Fruit fly (Drosophila melanogaster) whole organism, adult: Measurements from ENCODE around the gene tsh.

Experiments used
- CG14711 ChIP-seq: fragments of 200-800 bp; sonication (Bioruptor generic); optimal IDR thresholded peaks from 2 replicates; lab custom pipeline; 2018; ENCODE audit warnings: missing biosample characterization, mild to moderate bottlenecking, missing genetic modification characterization, moderate library complexity
- CG7101 ChIP-seq: fragments of 200-800 bp; sonication (Bioruptor generic); optimal IDR thresholded peaks from 2 replicates; lab custom pipeline; 2018; ENCODE audit warnings: missing biosample characterization, mild to moderate bottlenecking, missing genetic modification characterization, moderate library complexity
- Hr96 ChIP-seq: fragments of 200-800 bp; sonication (Bioruptor generic); optimal IDR thresholded peaks from 2 replicates; lab custom pipeline; 2016; ENCODE audit warnings: missing biosample characterization, missing genetic modification characterization
- cic ChIP-seq: fragments of 200-800 bp; sonication (Bioruptor generic); optimal IDR thresholded peaks from 2 replicates; lab custom pipeline; 2017; ENCODE audit warnings: missing biosample characterization, mild to moderate bottlenecking, missing genetic modification characterization, moderate library complexity
- tj ChIP-seq: fragments of 200-800 bp; sonication (Bioruptor generic); optimal IDR thresholded peaks from 3 replicates; lab custom pipeline; 2017; ENCODE audit warnings: missing biosample characterization, mild to moderate bottlenecking, missing genetic modification characterization, moderate library complexity

dm6 chr2L:21853416-21853815, 25.0 kb downstream of the tsh start:
- no peak for TF ChIP-seq CG7101 (tag; lab: Kevin White, UChicago)
- TF ChIP-seq CG14711 (tag; lab: Kevin White, UChicago) = no peak
- no peak for TF ChIP-seq Hr96 (GFP tag; lab: Kevin White, UChicago)
- TF ChIP-seq cic (GFP tag; lab: Kevin White, UChicago) = no peak
- TF ChIP-seq tj (GFP tag; lab: Kevin White, UChicago) = no peak
